Worm (Caenorhabditis elegans) whole organism, L4 larva: ENCODE data around the gene hphd-1.

Source experiments
- F26F4.8 ChIP-seq: fragments of 200-800 bp; sonication (Bioruptor generic); conservative IDR thresholded peaks from 2 replicates; pipeline ENCODE4 v1.3.6; 2022; ENCODE audit warnings: missing genetic modification characterization, missing compliant biosample characterization
- F49E8.2 ChIP-seq: sonication (generic microtip); optimal IDR thresholded peaks from 2 replicates; lab custom pipeline; 2016; ENCODE audit warnings: missing compliant biosample characterization, mild to moderate bottlenecking, missing genetic modification characterization, borderline replicate concordance
- ceh-28 ChIP-seq: fragments of 150-350 bp; optimal IDR thresholded peaks from 2 replicates; lab custom pipeline; 2014; ENCODE audit warnings: missing biosample characterization, missing genetic modification reagents, missing genetic modification characterization
- lsy-2 ChIP-seq, 2 experiments: fragments of 150-350 bp in 1 of 2; sonication (generic microtip) in 1 of 2; optimal IDR thresholded peaks; 2 replicates each; lab custom pipeline; 2014 to 2017; ENCODE audit warnings: missing biosample characterization in 2 of 2, missing genetic modification characterization in 2 of 2
- nhr-42 ChIP-seq: fragments of 200-800 bp; sonication (Bioruptor generic); IDR thresholded peaks from 2 replicates; pipeline ENCODE4 v1.3.6; 2022; ENCODE audit warnings: missing genetic modification characterization, missing compliant biosample characterization
- pqm-1 ChIP-seq: sonication (generic microtip); optimal IDR thresholded peaks from 2 replicates; lab custom pipeline; 2017; ENCODE audit warnings: missing biosample characterization, missing genetic modification characterization
- zag-1 ChIP-seq: fragments of 150-350 bp; optimal IDR thresholded peaks from 2 replicates; lab custom pipeline; 2014; ENCODE audit warnings: missing biosample characterization, missing genetic modification characterization

DNA sequence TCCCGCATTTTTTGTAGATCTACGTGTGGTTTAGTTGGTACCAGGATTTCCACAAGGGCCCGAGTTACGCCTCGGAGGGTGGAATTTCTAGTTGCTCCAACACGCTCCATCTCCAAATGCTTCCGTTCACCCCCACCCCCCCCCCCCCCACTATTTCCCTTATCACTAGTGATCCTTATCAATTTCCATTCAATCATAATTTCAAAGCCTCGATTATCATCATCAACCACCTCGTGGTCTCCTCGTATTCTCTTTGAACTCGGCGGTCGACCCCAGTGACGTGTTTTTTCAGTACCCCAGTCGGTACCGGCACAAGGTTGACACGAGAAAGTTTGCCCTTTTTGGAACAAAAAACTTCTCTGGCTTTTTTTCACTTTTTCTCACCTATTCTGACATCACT is 13.5 kb downstream of the hphd-1 start:
- TF ChIP-seq pqm-1 (tag; lab: Kevin White, UChicago) (no peak), F26F4.8 (GFP tag; lab: Robert Waterston, UW) (no peak), lsy-2 (tag; optimal IDR thresholded peaks at IDR 0.05; lab: Kevin White, UChicago) (no peak), nhr-42 (GFP tag; lab: Robert Waterston, UW) (no peak), zag-1 (tag; lab: Kevin White, UChicago) (no peak), F49E8.2 (no peak), ceh-28 (tag; lab: Kevin White, UChicago) (no peak)
